Fruit fly (Drosophila melanogaster): ENCODE measurements around the gene atk.

DNA sequence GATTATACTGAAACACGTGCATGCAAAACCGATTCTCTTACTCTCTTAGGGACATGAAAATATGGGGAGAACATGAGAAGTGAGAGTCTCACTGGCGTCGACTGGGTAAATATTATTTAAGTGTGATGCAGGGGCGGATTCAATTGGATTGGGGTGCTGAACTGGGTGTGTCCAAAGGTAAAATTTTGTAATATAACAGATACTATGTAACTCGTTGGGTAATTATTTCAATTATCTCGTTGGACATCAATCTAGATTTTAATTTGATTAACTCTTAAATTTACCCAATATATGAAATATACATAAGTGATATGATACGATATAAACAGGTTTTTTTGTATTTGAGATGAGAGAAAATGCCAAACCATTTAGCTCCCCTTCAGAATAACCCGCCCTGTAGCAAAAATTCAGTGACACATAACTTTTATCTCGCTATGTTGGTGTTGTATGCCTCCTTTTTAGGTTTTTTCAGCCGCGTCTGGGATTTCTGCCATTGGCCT lies 43.5 kb upstream of the atk start:
- peak; percentile 89 for TF ChIP-seq CG14655 (GFP tag; optimal IDR thresholded peaks at IDR 0.05)
- peak; percentile 78 for TF ChIP-seq D1 (tag; optimal IDR thresholded peaks at IDR 0.05)
- peak; percentile 61 for TF ChIP-seq CG10348 (GFP tag; IDR thresholded peaks at IDR 0.05)
